Worm (Caenorhabditis elegans) whole organism, early embryonic: ENCODE results near the gene efl-3.

Experiments
- B0310.2 ChIP-seq: sonication (generic microtip); optimal IDR thresholded peaks from 2 replicates; lab custom pipeline; 2016; ENCODE audit warnings: mild to moderate bottlenecking, missing genetic modification characterization, missing compliant biosample characterization
- F13C5.2 ChIP-seq: sonication (generic microtip); optimal IDR thresholded peaks from 2 replicates; lab custom pipeline; 2017; ENCODE audit warnings: mild to moderate bottlenecking, missing genetic modification characterization, inconsistent platforms, missing compliant biosample characterization
- aly-1 ChIP-seq: sonication (generic microtip); optimal IDR thresholded peaks from 2 replicates; lab custom pipeline; 2016; ENCODE audit warnings: missing genetic modification characterization, missing compliant biosample characterization
- ama-1 ChIP-seq: fragments of 150-350 bp; optimal IDR thresholded peaks from 2 replicates; lab custom pipeline; 2014
- ceh-13 ChIP-seq: fragments of 200-800 bp; sonication (Bioruptor generic); optimal IDR thresholded peaks from 2 replicates; lab custom pipeline; 2018; ENCODE audit warnings: mild to moderate bottlenecking, missing genetic modification characterization, missing compliant biosample characterization
- ceh-36 ChIP-seq: sonication (generic microtip); optimal IDR thresholded peaks from 2 replicates; lab custom pipeline; 2016; ENCODE audit warnings: missing genetic modification characterization, inconsistent platforms, missing compliant biosample characterization
- ets-7 ChIP-seq: sonication (generic microtip); optimal IDR thresholded peaks from 2 replicates; lab custom pipeline; 2016; ENCODE audit warnings: missing genotype, missing genetic modification characterization, missing compliant biosample characterization
- flt-1 ChIP-seq: fragments of 200-800 bp; sonication (Bioruptor generic); IDR thresholded peaks from 2 replicates; pipeline ENCODE4 v1.3.6; 2022; ENCODE audit warnings: missing genetic modification characterization, missing compliant biosample characterization
- hmbx-1 ChIP-seq: sonication (generic microtip); optimal IDR thresholded peaks from 2 replicates; lab custom pipeline; 2016; ENCODE audit warnings: mild to moderate bottlenecking, missing genetic modification characterization, missing compliant biosample characterization
- hmg-4 ChIP-seq: fragments of 200-800 bp; sonication (Bioruptor generic); optimal IDR thresholded peaks from 2 replicates; lab custom pipeline; 2018; ENCODE audit warnings: mild to moderate bottlenecking, missing genetic modification characterization, missing compliant biosample characterization
- hnd-1 ChIP-seq: sonication (generic microtip); optimal IDR thresholded peaks from 2 replicates; lab custom pipeline; 2016; ENCODE audit warnings: missing genetic modification characterization, missing compliant biosample characterization
- pes-1 ChIP-seq: fragments of 200-800 bp; sonication (Bioruptor generic); IDR thresholded peaks from 2 replicates; pipeline ENCODE4 v1.3.6; 2022; ENCODE audit warnings: missing genetic modification reagents, missing genetic modification characterization, missing compliant biosample characterization
- scrt-1 ChIP-seq: fragments of 200-800 bp; sonication (Bioruptor generic); IDR thresholded peaks from 2 replicates; pipeline ENCODE4 v1.3.6; 2022; ENCODE audit warnings: missing genetic modification characterization, missing compliant biosample characterization
- sea-1 ChIP-seq: fragments of 200-800 bp; sonication (Bioruptor generic); conservative IDR thresholded peaks from 2 replicates; pipeline ENCODE4 v1.3.6; 2022; ENCODE audit warnings: missing genetic modification characterization, missing compliant biosample characterization
- tbx-11 ChIP-seq: fragments of 200-800 bp; sonication (Bioruptor generic); IDR thresholded peaks from 2 replicates; pipeline ENCODE4 v1.3.6; 2022; ENCODE audit warnings: missing genetic modification characterization, missing compliant biosample characterization
- tbx-37 ChIP-seq: fragments of 200-800 bp; sonication (Bioruptor generic); conservative IDR thresholded peaks from 2 replicates; pipeline ENCODE4 v1.3.6; 2022; ENCODE audit warnings: missing genetic modification reagents, missing genetic modification characterization, missing compliant biosample characterization
- tra-4 ChIP-seq: sonication (generic microtip); optimal IDR thresholded peaks from 2 replicates; lab custom pipeline; 2017; ENCODE audit warnings: missing genetic modification characterization, missing compliant biosample characterization

Gene efl-3

DNA sequence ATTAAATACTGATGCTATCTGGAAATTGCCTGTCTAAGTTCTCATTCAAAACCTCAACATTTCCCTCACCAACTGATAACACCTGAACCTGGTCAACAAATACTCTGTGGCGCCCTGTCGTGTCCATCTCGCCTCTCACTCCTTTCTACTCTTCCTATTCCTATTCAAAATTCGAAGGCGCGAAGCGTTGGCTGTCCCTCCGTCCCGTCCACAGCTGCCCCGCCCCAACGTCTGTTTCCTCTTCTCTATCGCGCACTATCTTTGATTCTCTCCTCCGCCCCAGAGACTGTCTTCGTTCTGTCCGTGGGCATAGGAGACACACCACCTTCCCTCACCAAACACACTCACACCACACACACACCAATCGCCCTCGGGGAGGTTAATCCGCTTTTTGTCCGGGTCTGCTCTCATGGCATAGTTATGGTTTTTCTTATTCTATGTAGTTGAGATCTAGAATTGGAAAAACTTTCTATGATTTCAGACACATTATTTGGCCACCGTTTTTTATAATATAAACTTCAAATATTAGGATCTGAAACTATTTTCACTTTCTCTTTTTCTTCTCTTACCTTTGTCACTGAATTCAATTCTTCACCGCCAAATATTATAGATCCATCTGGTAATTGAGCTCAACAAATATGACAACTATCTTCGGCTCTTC lies at the start of gene efl-3:
Gene efl-3, plus strand, starts transcription at position 611 of the 661 bp plus-strand sequence.
- TF ChIP-seq hmg-4 (GFP tag; lab: Kevin White, UChicago) = peak; percentile 63
- no peak for TF ChIP-seq ceh-13 (GFP tag; lab: Kevin White, UChicago)
- no peak for TF ChIP-seq sea-1 (GFP tag; lab: Robert Waterston, UW)
- no peak for TF ChIP-seq F13C5.2 (tag; lab: Kevin White, UChicago)
- TF ChIP-seq B0310.2 (tag; lab: Kevin White, UChicago) = no peak
- TF ChIP-seq tbx-37 (GFP tag; lab: Robert Waterston, UW) = no peak
- TF ChIP-seq tra-4 (tag; lab: Kevin White, UChicago) = no peak
- no peak for TF ChIP-seq flt-1 (GFP tag; lab: Robert Waterston, UW)
- TF ChIP-seq scrt-1 = 0 out of 2 replicates have a peak, but pooled peaks have one; percentile 58
- no peak for TF ChIP-seq tbx-11 (GFP tag; lab: Robert Waterston, UW)
- TF ChIP-seq ama-1 (lab: Kevin White, UChicago) = no peak
- no peak for TF ChIP-seq hnd-1 (tag; lab: Kevin White, UChicago)
- peak; percentile 43 for TF ChIP-seq aly-1 (tag; lab: Kevin White, UChicago)
- TF ChIP-seq ets-7 = no peak
- peak; percentile 21 for TF ChIP-seq ceh-36 (tag; lab: Kevin White, UChicago)
- no peak for TF ChIP-seq hmbx-1 (tag; lab: Kevin White, UChicago)
- no peak for TF ChIP-seq pes-1 (GFP tag; lab: Robert Waterston, UW)

DNA sequence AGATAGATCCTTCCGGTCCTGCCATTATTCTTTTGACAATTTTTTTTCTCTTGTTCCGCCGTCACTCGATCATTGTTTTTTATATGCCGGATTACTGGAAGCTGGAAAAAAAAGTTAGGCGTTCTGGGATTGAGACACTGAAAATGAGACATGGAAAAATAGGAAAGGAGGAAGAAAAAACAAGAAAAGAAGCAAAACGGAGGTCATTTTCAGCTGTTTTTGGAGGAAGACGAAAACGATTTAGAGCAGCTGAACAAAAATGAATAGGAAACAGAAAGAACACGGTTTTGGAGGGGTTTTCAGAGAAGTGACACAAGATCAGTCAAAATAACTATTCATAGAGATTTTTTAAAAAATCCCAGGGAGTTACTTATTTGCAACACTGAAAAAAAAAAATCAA lies 43.4 kb upstream of the efl-3 start, which contains the start of gene amt-3:
Gene amt-3, minus strand, starts transcription at position 101 of the 400 bp plus-strand sequence.
- no peak for TF ChIP-seq aly-1 (tag; lab: Kevin White, UChicago)
- no peak for TF ChIP-seq tbx-11 (GFP tag; lab: Robert Waterston, UW)
- no peak for TF ChIP-seq F13C5.2 (tag; lab: Kevin White, UChicago)
- no peak for TF ChIP-seq tra-4 (tag; lab: Kevin White, UChicago)
- TF ChIP-seq hmbx-1 (tag; lab: Kevin White, UChicago) = no peak
- TF ChIP-seq ceh-36 (tag; lab: Kevin White, UChicago) = no peak
- no peak for TF ChIP-seq scrt-1
- no peak for TF ChIP-seq sea-1 (GFP tag; lab: Robert Waterston, UW)
- TF ChIP-seq flt-1 (GFP tag; lab: Robert Waterston, UW) = no peak
- TF ChIP-seq pes-1 (GFP tag; lab: Robert Waterston, UW) = no peak
- no peak for TF ChIP-seq hmg-4 (GFP tag; lab: Kevin White, UChicago)
- TF ChIP-seq ets-7 = no peak
- no peak for TF ChIP-seq tbx-37 (GFP tag; lab: Robert Waterston, UW)
- TF ChIP-seq hnd-1 (tag; lab: Kevin White, UChicago) = no peak
- TF ChIP-seq ceh-13 (GFP tag; lab: Kevin White, UChicago) = no peak
- no peak for TF ChIP-seq B0310.2 (tag; lab: Kevin White, UChicago)
- no peak for TF ChIP-seq ama-1 (lab: Kevin White, UChicago)

DNA sequence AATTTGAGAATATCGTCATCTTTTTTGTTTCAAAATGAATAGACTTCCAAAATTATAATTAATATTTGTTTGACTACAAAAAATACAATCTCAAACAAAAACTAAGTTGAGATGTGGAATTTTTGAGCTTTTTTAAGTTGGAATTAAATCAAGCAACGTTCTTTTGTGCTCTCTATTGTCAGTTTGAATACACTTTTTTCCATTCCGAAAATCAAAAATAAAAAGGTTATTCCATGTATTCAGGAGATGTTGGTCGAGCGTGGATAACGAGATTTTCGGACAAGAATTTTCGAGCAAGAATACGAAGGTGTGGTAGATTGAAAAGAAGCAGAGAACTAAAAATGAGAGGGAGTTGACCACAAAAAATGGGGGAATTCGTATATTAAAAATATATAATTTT lies 42.3 kb upstream of the efl-3 start:
- TF ChIP-seq F13C5.2 (tag; lab: Kevin White, UChicago) (no peak), tbx-11 (GFP tag; lab: Robert Waterston, UW) (no peak), ama-1 (lab: Kevin White, UChicago) (no peak), ceh-36 (tag; lab: Kevin White, UChicago) (no peak), sea-1 (GFP tag; lab: Robert Waterston, UW) (no peak), pes-1 (GFP tag; lab: Robert Waterston, UW) (no peak), flt-1 (GFP tag; lab: Robert Waterston, UW) (no peak), hmbx-1 (tag; lab: Kevin White, UChicago) (no peak), ets-7 (no peak), B0310.2 (tag; lab: Kevin White, UChicago) (no peak), tbx-37 (GFP tag; lab: Robert Waterston, UW) (no peak), tra-4 (tag; lab: Kevin White, UChicago) (no peak), hnd-1 (tag; lab: Kevin White, UChicago) (no peak), hmg-4 (GFP tag; lab: Kevin White, UChicago) (no peak), aly-1 (tag; lab: Kevin White, UChicago) (no peak), scrt-1 (no peak), ceh-13 (GFP tag; lab: Kevin White, UChicago) (no peak)

DNA sequence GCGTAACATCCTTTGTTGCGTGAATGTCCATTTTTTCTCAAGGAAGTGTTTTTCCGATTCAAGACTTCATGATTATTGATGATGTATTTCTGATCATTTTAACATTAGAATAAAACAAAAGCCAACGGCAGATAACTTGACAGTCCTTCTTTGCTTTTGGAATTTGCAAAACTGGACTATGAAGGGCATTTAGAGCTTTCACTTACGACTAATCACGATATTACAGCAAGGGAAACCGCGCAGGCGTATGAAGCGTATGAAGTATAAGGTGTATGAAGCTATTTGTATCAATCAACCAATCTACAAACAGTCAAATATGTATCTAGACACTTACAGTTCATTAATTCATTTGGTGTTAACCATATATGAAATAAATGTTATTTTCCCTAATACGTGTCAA lies 34.7 kb upstream of the efl-3 start:
- TF ChIP-seq aly-1 (tag; lab: Kevin White, UChicago) (no peak), tbx-11 (GFP tag; lab: Robert Waterston, UW) (no peak), B0310.2 (tag; lab: Kevin White, UChicago) (no peak), flt-1 (GFP tag; lab: Robert Waterston, UW) (no peak), pes-1 (GFP tag; lab: Robert Waterston, UW) (no peak), hmbx-1 (tag; lab: Kevin White, UChicago) (no peak), F13C5.2 (tag; lab: Kevin White, UChicago) (no peak)

DNA sequence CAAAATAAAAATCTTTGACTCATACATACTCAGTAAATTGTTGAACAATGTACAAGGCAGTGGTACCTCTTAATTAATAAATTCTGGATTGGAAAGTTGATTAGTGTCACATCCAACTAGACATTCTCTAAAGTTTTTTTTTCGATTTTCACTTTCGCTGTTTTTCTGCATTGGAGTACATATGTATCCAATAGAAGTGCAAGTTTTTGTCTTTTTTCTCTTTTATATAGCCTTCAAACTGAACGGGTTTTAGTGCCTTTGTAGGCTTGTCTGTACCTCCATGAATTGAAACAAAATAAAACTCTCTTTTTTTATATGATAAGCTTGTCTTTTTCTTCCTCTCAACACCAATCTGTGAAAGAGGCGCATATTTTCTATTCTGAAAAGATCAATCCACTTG lies 32.3 kb upstream of the efl-3 start:
- TF ChIP-seq hmg-4 (GFP tag; lab: Kevin White, UChicago) = no peak
- no peak for TF ChIP-seq hmbx-1 (tag; lab: Kevin White, UChicago)
- no peak for TF ChIP-seq pes-1 (GFP tag; lab: Robert Waterston, UW)
- TF ChIP-seq sea-1 (GFP tag; lab: Robert Waterston, UW) = no peak
- TF ChIP-seq scrt-1 = no peak
- TF ChIP-seq tra-4 (tag; lab: Kevin White, UChicago) = no peak
- TF ChIP-seq ceh-36 (tag; lab: Kevin White, UChicago) = no peak
- TF ChIP-seq ceh-13 (GFP tag; lab: Kevin White, UChicago) = no peak
- TF ChIP-seq hnd-1 (tag; lab: Kevin White, UChicago) = no peak
- TF ChIP-seq F13C5.2 (tag; lab: Kevin White, UChicago) = no peak
- no peak for TF ChIP-seq flt-1 (GFP tag; lab: Robert Waterston, UW)
- TF ChIP-seq ets-7 = no peak
- TF ChIP-seq tbx-11 (GFP tag; lab: Robert Waterston, UW) = no peak
- TF ChIP-seq tbx-37 (GFP tag; lab: Robert Waterston, UW) = no peak
- TF ChIP-seq ama-1 (lab: Kevin White, UChicago) = no peak
- TF ChIP-seq B0310.2 (tag; lab: Kevin White, UChicago) = no peak
- no peak for TF ChIP-seq aly-1 (tag; lab: Kevin White, UChicago)

DNA sequence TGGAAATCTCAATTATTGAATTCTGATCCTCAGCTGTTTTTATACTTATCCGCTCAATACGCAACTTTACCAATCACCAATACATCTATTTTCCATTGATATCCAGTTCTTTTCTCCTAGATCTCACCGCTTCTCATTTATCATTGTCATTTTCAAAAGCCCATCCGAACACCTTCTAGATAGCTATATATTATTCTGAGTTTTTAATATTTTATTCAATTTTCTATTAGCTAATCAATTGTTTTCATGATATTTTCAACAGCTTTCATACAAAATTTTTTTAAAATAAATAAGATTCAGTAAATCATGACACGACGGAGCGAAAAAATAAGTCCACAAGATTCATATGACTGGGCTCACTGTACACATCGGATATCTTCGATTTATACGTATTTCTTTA lies 31.3 kb upstream of the efl-3 start, which contains the start of gene F49E12.12:
Gene F49E12.12, plus strand, starts transcription at position 301 of the 400 bp plus-strand sequence.
- TF ChIP-seq tra-4 (tag; lab: Kevin White, UChicago) = no peak
- no peak for TF ChIP-seq ceh-36 (tag; lab: Kevin White, UChicago)
- TF ChIP-seq hmbx-1 (tag; lab: Kevin White, UChicago) = no peak
- TF ChIP-seq scrt-1 = no peak
- TF ChIP-seq aly-1 (tag; lab: Kevin White, UChicago) = no peak
- no peak for TF ChIP-seq B0310.2 (tag; lab: Kevin White, UChicago)
- no peak for TF ChIP-seq hnd-1 (tag; lab: Kevin White, UChicago)
- TF ChIP-seq hmg-4 (GFP tag; lab: Kevin White, UChicago) = no peak
- TF ChIP-seq ama-1 (lab: Kevin White, UChicago) = no peak
- TF ChIP-seq tbx-37 (GFP tag; lab: Robert Waterston, UW) = no peak
- no peak for TF ChIP-seq ceh-13 (GFP tag; lab: Kevin White, UChicago)
- no peak for TF ChIP-seq ets-7
- TF ChIP-seq flt-1 (GFP tag; lab: Robert Waterston, UW) = no peak
- TF ChIP-seq F13C5.2 (tag; lab: Kevin White, UChicago) = no peak
- no peak for TF ChIP-seq tbx-11 (GFP tag; lab: Robert Waterston, UW)
- no peak for TF ChIP-seq pes-1 (GFP tag; lab: Robert Waterston, UW)
- TF ChIP-seq sea-1 (GFP tag; lab: Robert Waterston, UW) = no peak
